Fruit fly (Drosophila melanogaster) Kc167 (cell line): ENCODE results near the gene Drs.

ENCODE experiments used
- h ChIP-seq: fragments of >200 bp; optimal IDR thresholded peaks from 3 replicates; lab custom pipeline; 2018; ENCODE audit warnings: missing external identifiers
- psq ChIP-seq: fragments of >200 bp; optimal IDR thresholded peaks from 2 replicates; lab custom pipeline; 2017; ENCODE audit warnings: missing external identifiers
- ttk ChIP-seq: sonication (Bioruptor generic); optimal IDR thresholded peaks from 2 replicates; lab custom pipeline; 2017; ENCODE audit warnings: missing external identifiers

dm6 chr3L:3399923-3400309 lies 30.6 kb downstream of the Drs start:
- TF ChIP-seq h (lab: Kevin White, UChicago): no peak
- no peak for TF ChIP-seq psq (lab: Kevin White, UChicago)
- TF ChIP-seq ttk (lab: Kevin White, UChicago): no peak
